Worm (Caenorhabditis elegans) whole organism, young adult: ENCODE measurements around the gene rpl-15.

Experiments
- C17E4.6 ChIP-seq: fragments of 200-800 bp; sonication (Bioruptor generic); IDR thresholded peaks from 2 replicates; pipeline ENCODE4 v1.3.6; 2022; ENCODE audit warnings: missing genetic modification reagents, missing genetic modification characterization, missing compliant biosample characterization
- T26A5.8 ChIP-seq: sonication (generic microtip); optimal IDR thresholded peaks from 2 replicates; lab custom pipeline; 2016; ENCODE audit warnings: missing genetic modification characterization, missing compliant biosample characterization
- ama-1 ChIP-seq, 3 experiments: fragments of 150-350 bp in 1 of 3; sonication (generic microtip) in 2 of 3; optimal IDR thresholded peaks; 2 replicates each; lab custom pipeline; 2014 to 2018; ENCODE audit warnings: missing biosample characterization in 2 of 3, missing genetic modification characterization in 2 of 3, missing genetic modification reagents in 2 of 3
- pha-4 ChIP-seq: fragments of 150-350 bp; sonication (generic microtip); optimal IDR thresholded peaks from 2 replicates; lab custom pipeline; 2014; ENCODE audit warnings: missing biosample characterization, missing genetic modification reagents, missing genetic modification characterization

ce11 chrIV:639167-639566 lies 15.2 kb downstream of the rpl-15 start:
- TF ChIP-seq pha-4 (tag; lab: Kevin White, UChicago), result no peak
- no peak for TF ChIP-seq C17E4.6 (GFP tag; lab: Robert Waterston, UW)
- no peak for TF ChIP-seq ama-1 (optimal IDR thresholded peaks at IDR 0.05; lab: Kevin White, UChicago)
- no peak for TF ChIP-seq ama-1 (GFP tag; optimal IDR thresholded peaks at IDR 0.05; lab: Kevin White, UChicago)
- TF ChIP-seq T26A5.8, result no peak
